Worm (Caenorhabditis elegans) whole organism, young adult: ENCODE data around the gene dop-6.

Source experiments
- B0261.1 ChIP-seq: sonication (generic microtip); optimal IDR thresholded peaks from 2 replicates; lab custom pipeline; 2016; ENCODE audit warnings: mild to moderate bottlenecking, missing genetic modification characterization, moderate library complexity, missing compliant biosample characterization
- C06A6.2 ChIP-seq: fragments of 200-800 bp; sonication (Bioruptor generic); conservative IDR thresholded peaks from 2 replicates; pipeline ENCODE4 v1.3.6; 2022; ENCODE audit warnings: missing genetic modification characterization, missing compliant biosample characterization
- F10E7.11 ChIP-seq: sonication (generic microtip); optimal IDR thresholded peaks from 2 replicates; lab custom pipeline; 2017; ENCODE audit warnings: mild to moderate bottlenecking, missing genetic modification characterization, moderate library complexity, missing compliant biosample characterization
- F33H1.4 ChIP-seq: fragments of 200-800 bp; sonication (Bioruptor generic); IDR thresholded peaks from 2 replicates; pipeline ENCODE4 v1.3.6; 2022; ENCODE audit warnings: missing genetic modification reagents, missing genetic modification characterization, missing compliant biosample characterization
- F52B5.7 ChIP-seq: sonication (generic microtip); optimal IDR thresholded peaks from 2 replicates; lab custom pipeline; 2016; ENCODE audit warnings: mild to moderate bottlenecking, missing genetic modification characterization, missing compliant biosample characterization
- F55B11.4 ChIP-seq: sonication (generic microtip); optimal IDR thresholded peaks from 2 replicates; lab custom pipeline; 2016; ENCODE audit warnings: missing compliant biosample characterization, missing genetic modification characterization, borderline replicate concordance; ENCODE audit not compliant: insufficient read depth
- K12H6.12 ChIP-seq: fragments of 200-800 bp; sonication (Bioruptor generic); optimal IDR thresholded peaks from 2 replicates; lab custom pipeline; 2018; ENCODE audit warnings: mild to moderate bottlenecking, missing genetic modification characterization, missing compliant biosample characterization
- T26A5.8 ChIP-seq: sonication (generic microtip); optimal IDR thresholded peaks from 2 replicates; lab custom pipeline; 2016; ENCODE audit warnings: missing genetic modification characterization, missing compliant biosample characterization
- Y79H2A.3 ChIP-seq: fragments of 200-800 bp; sonication (Bioruptor generic); conservative IDR thresholded peaks from 2 replicates; pipeline ENCODE4 v1.3.6; 2022; ENCODE audit warnings: missing genetic modification reagents, missing genetic modification characterization, missing compliant biosample characterization
- aptf-3 ChIP-seq: fragments of 200-800 bp; sonication (Bioruptor generic); IDR thresholded peaks from 2 replicates; pipeline ENCODE4 v1.3.6; 2022; ENCODE audit warnings: missing genetic modification characterization, missing compliant biosample characterization
- atf-7 ChIP-seq: sonication (generic microtip); optimal IDR thresholded peaks from 2 replicates; lab custom pipeline; 2017; ENCODE audit warnings: mild to moderate bottlenecking, missing genetic modification characterization, missing compliant biosample characterization
- athp-1 ChIP-seq: sonication (generic microtip); optimal IDR thresholded peaks from 2 replicates; lab custom pipeline; 2017; ENCODE audit warnings: mild to moderate bottlenecking, missing genetic modification characterization, missing compliant biosample characterization
- attf-5 ChIP-seq: fragments of 200-800 bp; sonication (Bioruptor generic); optimal IDR thresholded peaks from 2 replicates; lab custom pipeline; 2018; ENCODE audit warnings: mild to moderate bottlenecking, missing genetic modification characterization, missing compliant biosample characterization
- bed-1 ChIP-seq: fragments of 200-800 bp; sonication (Bioruptor generic); IDR thresholded peaks from 2 replicates; pipeline ENCODE4 v1.3.6; 2022; ENCODE audit warnings: missing genetic modification reagents, missing genetic modification characterization, missing compliant biosample characterization
- cebp-1 ChIP-seq, 2 experiments: fragments of 200-800 bp in 1 of 2; sonication (Bioruptor generic) in 1 of 2; sonication (generic microtip) in 1 of 2; IDR thresholded peaks in 1 of 2; optimal IDR thresholded peaks in 1 of 2; 2 replicates each; pipeline versions ENCODE4 v1.3.6 to Lab custom; 2017 to 2022; ENCODE audit warnings: missing compliant biosample characterization in 2 of 2, missing genetic modification characterization in 2 of 2, mild to moderate bottlenecking in 1 of 2, missing genetic modification reagents in 1 of 2, moderate library complexity in 1 of 2
- dox-1 ChIP-seq: fragments of 200-800 bp; sonication (Bioruptor generic); IDR thresholded peaks from 2 replicates; pipeline ENCODE4 v1.3.6; 2022; ENCODE audit warnings: missing genetic modification reagents, missing genetic modification characterization, missing compliant biosample characterization
- dpl-1 ChIP-seq: fragments of 150-350 bp; optimal IDR thresholded peaks from 2 replicates; lab custom pipeline; 2014; ENCODE audit warnings: missing biosample characterization, missing genetic modification reagents, missing genetic modification characterization
- egl-18 ChIP-seq: fragments of 200-800 bp; sonication (Bioruptor generic); IDR thresholded peaks from 2 replicates; pipeline ENCODE4 v1.3.6; 2022; ENCODE audit warnings: missing genetic modification reagents, missing genetic modification characterization, missing compliant biosample characterization
- gei-17 ChIP-seq: fragments of 200-800 bp; sonication (Bioruptor generic); optimal IDR thresholded peaks from 2 replicates; lab custom pipeline; 2018; ENCODE audit warnings: mild to moderate bottlenecking, missing genetic modification characterization, missing compliant biosample characterization
- hlh-26 ChIP-seq: fragments of 200-800 bp; sonication (Bioruptor generic); conservative IDR thresholded peaks from 2 replicates; pipeline ENCODE4 v1.3.6; 2022; ENCODE audit warnings: missing genetic modification reagents, missing genetic modification characterization, missing compliant biosample characterization
- hrde-1 ChIP-seq: sonication (generic microtip); optimal IDR thresholded peaks from 2 replicates; lab custom pipeline; 2016; ENCODE audit warnings: missing genetic modification characterization, mild to moderate bottlenecking, missing compliant biosample characterization, moderate library complexity, missing genotype, missing genetic modification reagents, borderline replicate concordance
- let-526 ChIP-seq: fragments of 200-800 bp; sonication (Bioruptor generic); IDR thresholded peaks from 2 replicates; pipeline ENCODE4 v1.3.6; 2022; ENCODE audit warnings: missing genetic modification reagents, missing genetic modification characterization, missing compliant biosample characterization
- lir-1 ChIP-seq: fragments of 200-800 bp; sonication (Bioruptor generic); conservative IDR thresholded peaks from 2 replicates; pipeline ENCODE4 v1.3.6; 2022; ENCODE audit warnings: missing genetic modification reagents, missing genetic modification characterization, missing compliant biosample characterization
- madf-3 ChIP-seq: fragments of 200-800 bp; sonication (Bioruptor generic); IDR thresholded peaks from 2 replicates; pipeline ENCODE4 v1.3.6; 2022; ENCODE audit warnings: missing genetic modification reagents, missing genetic modification characterization, missing compliant biosample characterization
- nfya-1 ChIP-seq: sonication (generic microtip); optimal IDR thresholded peaks from 2 replicates; lab custom pipeline; 2017; ENCODE audit warnings: antibody characterized with exemption, missing compliant biosample characterization, missing genetic modification characterization, borderline replicate concordance; ENCODE audit not compliant: insufficient read depth
- rpc-1 ChIP-seq, 2 experiments: fragments of 150-350 bp in 1 of 2; sonication (generic microtip) in 1 of 2; optimal IDR thresholded peaks; 2 replicates each; lab custom pipeline; 2014 to 2018; ENCODE audit warnings: missing biosample characterization in 1 of 2, missing genetic modification characterization in 1 of 2, missing genetic modification reagents in 1 of 2, missing genotype in 1 of 2
- snpc-1.1 ChIP-seq: sonication (generic microtip); optimal IDR thresholded peaks from 2 replicates; lab custom pipeline; 2017; ENCODE audit warnings: missing genetic modification characterization, mild to moderate bottlenecking, missing compliant biosample characterization, antibody characterized with exemption, moderate library complexity, missing genotype, missing genetic modification reagents; ENCODE audit not compliant: insufficient read depth
- somi-1 ChIP-seq: fragments of 200-800 bp; sonication (Bioruptor generic); optimal IDR thresholded peaks from 2 replicates; lab custom pipeline; 2018; ENCODE audit warnings: mild to moderate bottlenecking, missing genetic modification characterization, missing compliant biosample characterization
- tbx-9 ChIP-seq: sonication (generic microtip); optimal IDR thresholded peaks from 2 replicates; lab custom pipeline; 2016; ENCODE audit warnings: borderline replicate concordance, missing genetic modification characterization, inconsistent platforms, missing compliant biosample characterization
- xnd-1 ChIP-seq: sonication (generic microtip); optimal IDR thresholded peaks from 2 replicates; lab custom pipeline; 2016; ENCODE audit warnings: missing genotype, missing genetic modification reagents, missing genetic modification characterization, missing compliant biosample characterization
- ztf-6 ChIP-seq: fragments of 200-800 bp; sonication (Bioruptor generic); IDR thresholded peaks from 2 replicates; pipeline ENCODE4 v1.3.6; 2022; ENCODE audit warnings: missing genetic modification reagents, missing genetic modification characterization, missing compliant biosample characterization

The dop-6 gene

DNA sequence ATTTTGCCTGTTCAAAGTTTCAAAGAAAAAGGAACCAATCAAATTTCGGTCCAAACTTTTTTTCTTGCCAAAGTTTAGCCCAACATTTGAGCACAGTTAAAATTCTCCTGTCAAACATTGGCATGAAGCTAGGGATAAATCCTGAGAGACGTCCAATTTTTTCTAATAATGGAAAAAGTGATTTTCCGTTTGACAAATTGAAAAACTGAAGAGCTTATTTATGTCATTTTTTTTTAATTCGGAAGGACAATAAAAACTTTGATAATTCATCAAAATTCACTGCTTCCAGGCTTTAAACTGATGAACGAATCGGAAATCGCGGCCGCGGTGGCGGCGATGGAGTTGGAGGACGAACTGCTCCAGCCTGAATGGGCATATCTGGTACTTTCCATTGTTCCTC is at the start of gene dop-6:
Gene dop-6, plus strand, starts transcription at position 301 of the 400 bp plus-strand sequence.
- no peak for TF ChIP-seq attf-5 (GFP tag; lab: Kevin White, UChicago)
- no peak for TF ChIP-seq F52B5.7 (tag; lab: Kevin White, UChicago)
- TF ChIP-seq F33H1.4, result no peak
- no peak for TF ChIP-seq F10E7.11
- no peak for TF ChIP-seq dpl-1 (GFP tag; lab: Kevin White, UChicago)
- no peak for TF ChIP-seq ztf-6 (GFP tag; lab: Robert Waterston, UW)

DNA sequence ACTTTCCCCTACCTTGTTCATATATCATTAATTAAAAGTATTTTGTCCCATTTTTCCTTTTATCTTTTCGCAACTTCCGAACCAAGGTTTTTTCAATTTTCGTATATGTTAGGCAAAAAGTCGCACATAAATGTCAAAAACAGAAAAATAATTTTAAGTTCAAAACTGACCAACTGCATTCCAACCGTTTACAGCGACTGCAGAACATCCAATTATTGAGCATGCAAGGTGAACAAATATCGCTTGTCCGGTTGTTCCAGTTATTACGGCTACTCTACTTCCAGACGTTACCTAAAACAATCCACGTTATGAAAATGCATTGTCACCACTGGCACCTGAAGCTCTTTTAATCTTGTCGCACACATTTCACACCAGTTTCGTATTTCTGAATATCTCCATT is 47.0 kb upstream of the dop-6 start, which contains the start of gene C52B9.10:
Gene C52B9.10, plus strand, starts transcription at position 301 of the 400 bp plus-strand sequence.
- no peak for TF ChIP-seq atf-7
- TF ChIP-seq F55B11.4 (tag; lab: Kevin White, UChicago), result no peak
- TF ChIP-seq madf-3, result no peak
- no peak for TF ChIP-seq gei-17 (GFP tag; lab: Kevin White, UChicago)
- no peak for TF ChIP-seq egl-18
- TF ChIP-seq somi-1 (GFP tag; lab: Kevin White, UChicago), result no peak
- TF ChIP-seq K12H6.12 (tag; lab: Kevin White, UChicago), result no peak
- TF ChIP-seq xnd-1, result no peak
- no peak for TF ChIP-seq nfya-1 (tag; lab: Kevin White, UChicago)
- TF ChIP-seq aptf-3 (GFP tag; lab: Robert Waterston, UW), result no peak
- no peak for TF ChIP-seq cebp-1 (GFP tag; IDR thresholded peaks at IDR 0.05; lab: Robert Waterston, UW)
- TF ChIP-seq cebp-1 (tag; optimal IDR thresholded peaks at IDR 0.05; lab: Kevin White, UChicago), result no peak
- no peak for TF ChIP-seq bed-1 (GFP tag; lab: Robert Waterston, UW)
- no peak for TF ChIP-seq B0261.1 (tag; lab: Kevin White, UChicago)
- TF ChIP-seq T26A5.8 (tag; lab: Kevin White, UChicago), result no peak
- TF ChIP-seq hrde-1 (tag; lab: Kevin White, UChicago), result no peak
- TF ChIP-seq lir-1 (GFP tag; lab: Robert Waterston, UW), result no peak
- TF ChIP-seq dox-1 (GFP tag; lab: Robert Waterston, UW), result no peak
- TF ChIP-seq snpc-1.1 (tag; lab: Kevin White, UChicago), result no peak
- no peak for TF ChIP-seq Y79H2A.3 (GFP tag; lab: Robert Waterston, UW)
- no peak for TF ChIP-seq athp-1

DNA sequence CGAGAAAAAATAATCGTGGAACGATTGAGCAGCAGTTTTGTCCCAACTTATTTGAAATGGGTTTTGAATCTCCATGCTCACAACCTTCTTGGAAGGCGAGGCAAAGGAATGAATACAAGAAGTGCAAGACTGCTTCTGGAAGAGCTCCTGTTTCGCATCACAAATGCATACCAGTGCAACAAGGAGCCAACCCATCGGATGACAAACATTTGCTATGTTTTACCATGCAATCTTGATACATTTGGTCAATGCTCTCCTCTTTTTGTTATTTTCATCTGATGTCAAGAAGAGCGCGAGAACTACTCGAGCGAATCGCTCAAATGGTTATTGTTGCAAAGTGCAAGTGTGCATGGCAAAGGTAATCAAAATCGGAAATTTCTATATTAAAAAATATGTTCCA is 46.5 kb upstream of the dop-6 start, which contains the start of gene mec-18:
Gene mec-18, minus strand, starts transcription at position 101 of the 400 bp plus-strand sequence.
- no peak for TF ChIP-seq attf-5 (GFP tag; lab: Kevin White, UChicago)

DNA sequence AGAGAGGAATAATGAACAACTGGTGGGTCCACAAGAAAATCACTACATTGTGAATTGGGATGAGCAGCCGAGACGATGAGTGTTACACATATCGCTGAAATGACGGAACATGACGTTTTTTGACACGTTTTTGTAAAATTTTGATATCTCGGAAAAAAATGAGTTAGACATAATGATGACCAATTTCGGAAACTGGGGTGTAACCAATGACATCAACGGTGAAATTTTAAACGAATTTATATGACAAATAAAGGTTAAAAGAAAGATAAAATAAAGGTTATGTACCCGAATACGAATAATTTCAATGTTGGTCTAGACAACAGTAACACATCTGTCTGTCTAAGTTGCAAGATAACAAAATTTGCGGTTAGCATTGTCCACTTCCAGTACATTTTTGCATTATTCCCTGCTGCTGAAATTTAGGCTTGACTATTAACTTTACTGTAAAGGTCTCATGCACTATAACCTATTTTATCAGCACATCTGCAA is 41.3 kb upstream of the dop-6 start, which contains the start of the genes twk-28 and ets-9:
Gene twk-28, minus strand, starts transcription at position 51 of the 489 bp plus-strand sequence.
Gene ets-9, plus strand, starts transcription at position 410 of the 489 bp plus-strand sequence.
- TF ChIP-seq let-526 (GFP tag; lab: Robert Waterston, UW), result no peak
- TF ChIP-seq attf-5 (GFP tag; lab: Kevin White, UChicago), result no peak
- no peak for TF ChIP-seq rpc-1 (optimal IDR thresholded peaks at IDR 0.05; lab: Kevin White, UChicago)
- TF ChIP-seq rpc-1 (tag; optimal IDR thresholded peaks at IDR 0.05; lab: Kevin White, UChicago), result no peak
- TF ChIP-seq hlh-26, result no peak
- no peak for TF ChIP-seq tbx-9 (tag; lab: Kevin White, UChicago)
- TF ChIP-seq C06A6.2 (GFP tag; lab: Robert Waterston, UW), result no peak
